Worm (Caenorhabditis elegans): Measurements from ENCODE around the gene sru-31.

DNA sequence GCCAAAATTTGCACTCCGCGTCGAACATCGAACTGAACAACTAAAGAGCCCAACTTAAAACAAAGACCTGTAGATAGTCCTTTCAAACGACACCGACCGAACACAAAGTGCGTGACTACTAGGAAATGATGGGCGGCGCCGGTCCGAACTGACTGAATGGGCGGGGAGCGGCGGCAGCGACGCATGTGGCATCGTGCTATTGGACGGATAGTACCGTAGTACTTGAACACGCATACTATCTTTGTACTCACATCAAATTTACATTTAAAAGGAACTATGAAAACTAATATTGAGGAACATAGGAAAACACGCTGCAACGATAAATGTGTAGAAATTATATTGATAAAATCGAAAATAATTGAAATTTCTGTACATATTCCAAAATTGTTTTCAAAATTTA lies 43.8 kb downstream of the sru-31 start:
- TF ChIP-seq lin-26 (GFP tag; IDR thresholded peaks at IDR 0.05) (no peak), ceh-91 (GFP tag; IDR thresholded peaks at IDR 0.05) (no peak), ztf-28 (GFP tag; IDR thresholded peaks at IDR 0.05) (no peak), D2030.7 (GFP tag; IDR thresholded peaks at IDR 0.05) (no peak), rec-8 (tag; optimal IDR thresholded peaks at IDR 0.05) (no peak), him-1 (tag; optimal IDR thresholded peaks at IDR 0.05) (no peak), ceh-100 (GFP tag; IDR thresholded peaks at IDR 0.05) (no peak), zim-3 (tag; optimal IDR thresholded peaks at IDR 0.05) (no peak), mcd-1 (GFP tag; IDR thresholded peaks at IDR 0.05) (no peak), Y53F4B.3 (GFP tag; IDR thresholded peaks at IDR 0.05) (no peak)

Measured in whole organism, young adult.